Fruit fly (Drosophila melanogaster) whole organism, embryonic: ENCODE data around the gene CG9747.

Experiments
- Aef1 ChIP-seq: fragments of 200-800 bp; sonication (Bioruptor generic); IDR thresholded peaks from 3 replicates; pipeline ENCODE4 v1.3.6; 2022; ENCODE audit warnings: missing biosample characterization, missing genetic modification characterization
- CG10431 ChIP-seq: fragments of 200-800 bp; sonication (Bioruptor generic); optimal IDR thresholded peaks from 3 replicates; lab custom pipeline; 2018; ENCODE audit warnings: missing biosample characterization, mild to moderate bottlenecking, missing genetic modification characterization
- CG10959 ChIP-seq: fragments of 200-800 bp; sonication (Bioruptor generic); IDR thresholded peaks from 2 replicates; pipeline ENCODE4 v1.3.6; 2022; ENCODE audit warnings: missing biosample characterization, missing genetic modification characterization
- CG12104 ChIP-seq: fragments of 200-800 bp; sonication (Bioruptor generic); optimal IDR thresholded peaks from 3 replicates; lab custom pipeline; 2016; ENCODE audit warnings: missing biosample characterization, missing genetic modification characterization
- CG12219 ChIP-seq: fragments of 200-800 bp; sonication (Bioruptor generic); optimal IDR thresholded peaks from 3 replicates; lab custom pipeline; 2018; ENCODE audit warnings: missing biosample characterization, mild to moderate bottlenecking, missing genetic modification characterization
- CG12744 ChIP-seq: fragments of 200-800 bp; sonication (Bioruptor generic); optimal IDR thresholded peaks from 2 replicates; lab custom pipeline; 2016; ENCODE audit warnings: missing biosample characterization, missing genetic modification characterization
- CG13287 ChIP-seq: fragments of 200-800 bp; sonication (Bioruptor generic); IDR thresholded peaks from 2 replicates; pipeline ENCODE4 v1.3.6; 2022; ENCODE audit warnings: missing biosample characterization, missing genetic modification characterization; ENCODE audit not compliant: partially characterized antibody
- CG17912 ChIP-seq: fragments of 200-800 bp; sonication (Bioruptor generic); optimal IDR thresholded peaks from 2 replicates; lab custom pipeline; 2018; ENCODE audit warnings: missing biosample characterization, mild to moderate bottlenecking, missing genetic modification characterization
- CG18619 ChIP-seq: fragments of 200-800 bp; sonication (Bioruptor generic); optimal IDR thresholded peaks from 3 replicates; lab custom pipeline; 2017; ENCODE audit warnings: missing biosample characterization, mild to moderate bottlenecking, missing genetic modification characterization
- CG2678 ChIP-seq: fragments of 200-800 bp; sonication (Bioruptor generic); optimal IDR thresholded peaks from 3 replicates; lab custom pipeline; 2019; ENCODE audit warnings: missing biosample characterization, mild to moderate bottlenecking, missing genetic modification characterization, moderate library complexity
- CG4424 ChIP-seq: fragments of 200-800 bp; sonication (Bioruptor generic); optimal IDR thresholded peaks from 3 replicates; lab custom pipeline; 2016; ENCODE audit warnings: missing biosample characterization, missing genetic modification characterization
- CG4707 ChIP-seq: fragments of 200-800 bp; sonication (Bioruptor generic); optimal IDR thresholded peaks from 2 replicates; lab custom pipeline; 2018; ENCODE audit warnings: missing biosample characterization, mild to moderate bottlenecking, missing genetic modification characterization, moderate library complexity
- CG6683 ChIP-seq: fragments of 200-800 bp; sonication (Bioruptor generic); optimal IDR thresholded peaks from 2 replicates; lab custom pipeline; 2017; ENCODE audit warnings: missing biosample characterization, mild to moderate bottlenecking, missing genetic modification characterization, missing genetic modification reagents
- CG6813 ChIP-seq: fragments of 200-800 bp; sonication (Bioruptor generic); optimal IDR thresholded peaks from 2 replicates; lab custom pipeline; 2017; ENCODE audit warnings: missing biosample characterization, missing genetic modification characterization, mild to moderate bottlenecking, moderate library complexity, missing genetic modification reagents
- CG7271 ChIP-seq: fragments of 200-800 bp; sonication (Bioruptor generic); optimal IDR thresholded peaks from 2 replicates; lab custom pipeline; 2018; ENCODE audit warnings: missing biosample characterization, mild to moderate bottlenecking, missing genetic modification characterization, moderate library complexity
- CG7786 ChIP-seq: fragments of 200-800 bp; sonication (Bioruptor generic); optimal IDR thresholded peaks from 2 replicates; lab custom pipeline; 2016; ENCODE audit warnings: missing biosample characterization, missing genetic modification characterization
- CG8944 ChIP-seq: fragments of 200-800 bp; sonication (Bioruptor generic); optimal IDR thresholded peaks from 3 replicates; lab custom pipeline; 2016; ENCODE audit warnings: missing biosample characterization, missing genetic modification characterization
- CkIIα-i1 ChIP-seq: fragments of 200-800 bp; sonication (Bioruptor generic); IDR thresholded peaks from 2 replicates; pipeline ENCODE4 v1.3.6; 2022; ENCODE audit warnings: missing biosample characterization, missing genetic modification characterization
- Dad ChIP-seq: fragments of 200-800 bp; sonication (Bioruptor generic); optimal IDR thresholded peaks from 3 replicates; lab custom pipeline; 2016; ENCODE audit warnings: missing biosample characterization, missing genetic modification characterization
- Hand ChIP-seq: fragments of 200-800 bp; sonication (Bioruptor generic); optimal IDR thresholded peaks from 2 replicates; lab custom pipeline; 2017; ENCODE audit warnings: mild to moderate bottlenecking, missing biosample characterization, missing genetic modification reagents, missing genetic modification characterization
- Hey ChIP-seq: fragments of 200-800 bp; sonication (Bioruptor generic); optimal IDR thresholded peaks from 3 replicates; lab custom pipeline; 2018; ENCODE audit warnings: missing biosample characterization, mild to moderate bottlenecking, missing genetic modification characterization
- MESR4 ChIP-seq: fragments of 200-800 bp; sonication (Bioruptor generic); optimal IDR thresholded peaks from 2 replicates; lab custom pipeline; 2018; ENCODE audit warnings: missing biosample characterization, mild to moderate bottlenecking, missing genetic modification characterization, moderate library complexity
- Mad ChIP-seq: fragments of 200-800 bp; sonication (Bioruptor generic); optimal IDR thresholded peaks from 2 replicates; lab custom pipeline; 2016; ENCODE audit warnings: missing biosample characterization, missing genetic modification characterization
- Mes4 ChIP-seq: fragments of 200-800 bp; sonication (Bioruptor generic); optimal IDR thresholded peaks from 2 replicates; lab custom pipeline; 2016; ENCODE audit warnings: missing biosample characterization, missing genetic modification characterization
- Mrtf ChIP-seq: fragments of 200-800 bp; sonication (Bioruptor generic); IDR thresholded peaks from 3 replicates; pipeline ENCODE4 v1.3.6; 2022; ENCODE audit warnings: missing biosample characterization, missing genetic modification characterization
- Nf-YB ChIP-seq: fragments of 200-800 bp; sonication (Bioruptor generic); optimal IDR thresholded peaks from 3 replicates; lab custom pipeline; 2019; ENCODE audit warnings: missing biosample characterization, mild to moderate bottlenecking, missing genetic modification characterization, moderate library complexity
- Nf-YC ChIP-seq: fragments of 200-800 bp; optimal IDR thresholded peaks from 3 replicates; lab custom pipeline; 2019; ENCODE audit warnings: missing biosample characterization, mild to moderate bottlenecking, missing genetic modification characterization, moderate library complexity
- Xrp1 ChIP-seq: fragments of 200-800 bp; sonication (Bioruptor generic); IDR thresholded peaks from 2 replicates; pipeline ENCODE4 v1.3.6; 2022; ENCODE audit warnings: missing biosample characterization, missing genetic modification characterization
- cg ChIP-seq: fragments of 200-800 bp; sonication (Bioruptor generic); optimal IDR thresholded peaks from 3 replicates; lab custom pipeline; 2019; ENCODE audit warnings: missing biosample characterization, mild to moderate bottlenecking, missing genetic modification characterization, moderate library complexity
- chif ChIP-seq, 2 experiments: fragments of 200-800 bp; sonication (Bioruptor generic); optimal IDR thresholded peaks; 3 replicates each; lab custom pipeline; 2016; ENCODE audit warnings: missing biosample characterization in 2 of 2, missing genetic modification characterization in 2 of 2
- ci ChIP-seq: fragments of 200-800 bp; sonication (Bioruptor generic); IDR thresholded peaks from 3 replicates; pipeline ENCODE4 v1.3.6; 2022; ENCODE audit warnings: missing biosample characterization, missing genetic modification characterization
- croc ChIP-seq: fragments of 200-800 bp; sonication (Bioruptor generic); conservative IDR thresholded peaks from 3 replicates; pipeline ENCODE4 v1.3.6; 2022; ENCODE audit warnings: missing biosample characterization, missing genetic modification characterization
- crp ChIP-seq, 2 experiments: fragments of 200-800 bp; sonication (Bioruptor generic); optimal IDR thresholded peaks; 2 replicates in 1 of 2; 3 replicates in 1 of 2; lab custom pipeline; 2017; ENCODE audit warnings: missing biosample characterization in 2 of 2, missing genetic modification characterization in 2 of 2, mild to moderate bottlenecking in 1 of 2, moderate library complexity in 1 of 2
- dan ChIP-seq: fragments of 200-800 bp; sonication (Bioruptor generic); IDR thresholded peaks from 2 replicates; pipeline ENCODE4 v1.3.6; 2022; ENCODE audit warnings: missing biosample characterization, missing genetic modification characterization
- dysf ChIP-seq: fragments of 200-800 bp; sonication (Bioruptor generic); IDR thresholded peaks from 3 replicates; pipeline ENCODE4 v1.3.6; 2022; ENCODE audit warnings: missing biosample characterization, missing genetic modification characterization
- esg ChIP-seq: fragments of 200-800 bp; sonication (Bioruptor generic); conservative IDR thresholded peaks from 2 replicates; pipeline ENCODE4 v1.3.6; 2022; ENCODE audit warnings: missing biosample characterization, missing genetic modification characterization
- fd96Cb ChIP-seq: fragments of 200-800 bp; sonication (Bioruptor generic); optimal IDR thresholded peaks from 2 replicates; lab custom pipeline; 2018; ENCODE audit warnings: missing biosample characterization, mild to moderate bottlenecking, missing genetic modification characterization, moderate library complexity
- gsb-n ChIP-seq: fragments of 200-800 bp; sonication (Bioruptor generic); optimal IDR thresholded peaks from 3 replicates; lab custom pipeline; 2018; ENCODE audit warnings: missing biosample characterization, mild to moderate bottlenecking, missing genetic modification characterization
- h ChIP-seq: fragments of >200 bp; optimal IDR thresholded peaks from 2 replicates; lab custom pipeline; 2017
- ham ChIP-seq: fragments of 200-800 bp; sonication (Bioruptor generic); IDR thresholded peaks from 2 replicates; pipeline ENCODE4 v1.3.6; 2022; ENCODE audit warnings: missing biosample characterization, missing genetic modification characterization
- org-1 ChIP-seq: fragments of 200-800 bp; sonication (Bioruptor generic); optimal IDR thresholded peaks from 2 replicates; lab custom pipeline; 2017; ENCODE audit warnings: missing biosample characterization, missing genetic modification characterization
- peb ChIP-seq: fragments of 200-800 bp; sonication (Bioruptor generic); IDR thresholded peaks from 2 replicates; pipeline ENCODE4 v1.3.6; 2022; ENCODE audit warnings: missing biosample characterization, missing genetic modification characterization
- pnt ChIP-seq: fragments of 200-800 bp; sonication (Bioruptor generic); optimal IDR thresholded peaks from 3 replicates; lab custom pipeline; 2016; ENCODE audit warnings: missing biosample characterization, missing genetic modification characterization
- rib ChIP-seq: fragments of 200-800 bp; sonication (Bioruptor generic); IDR thresholded peaks from 2 replicates; pipeline ENCODE4 v1.3.6; 2022; ENCODE audit warnings: missing biosample characterization, missing genetic modification characterization
- ro ChIP-seq: fragments of 200-800 bp; sonication (Bioruptor generic); IDR thresholded peaks from 2 replicates; pipeline ENCODE4 v1.3.6; 2022; ENCODE audit warnings: missing biosample characterization, missing genetic modification characterization
- row ChIP-seq: fragments of 200-800 bp; sonication (Bioruptor generic); IDR thresholded peaks from 3 replicates; pipeline ENCODE4 v1.3.6; 2022; ENCODE audit warnings: missing biosample characterization, missing genetic modification characterization
- sens ChIP-seq: fragments of 200-800 bp; sonication (Bioruptor generic); peaks from one replicate; lab custom pipeline; 2016; ENCODE audit warnings: missing biosample characterization, missing genetic modification characterization
- seq ChIP-seq: fragments of 200-800 bp; sonication (Bioruptor generic); IDR thresholded peaks from 2 replicates; pipeline ENCODE4 v1.3.6; 2022; ENCODE audit warnings: missing biosample characterization, missing genetic modification characterization
- sisA ChIP-seq: fragments of 200-800 bp; sonication (Bioruptor generic); IDR thresholded peaks from 2 replicates; pipeline ENCODE4 v1.3.6; 2022; ENCODE audit warnings: missing biosample characterization, missing genetic modification characterization
- sug ChIP-seq: fragments of 200-800 bp; optimal IDR thresholded peaks from 2 replicates; lab custom pipeline; 2019; ENCODE audit warnings: missing biosample characterization, mild to moderate bottlenecking, missing genetic modification characterization, moderate library complexity
- tin ChIP-seq: fragments of 200-800 bp; sonication (Bioruptor generic); optimal IDR thresholded peaks from 3 replicates; lab custom pipeline; 2016; ENCODE audit warnings: missing biosample characterization, missing genetic modification characterization
- vnd ChIP-seq: fragments of 200-800 bp; sonication (Bioruptor generic); IDR thresholded peaks from 3 replicates; pipeline ENCODE4 v1.3.6; 2022; ENCODE audit warnings: missing biosample characterization, missing genetic modification characterization; ENCODE audit not compliant: partially characterized antibody
- vvl ChIP-seq: fragments of 200-800 bp; sonication (Bioruptor generic); IDR thresholded peaks from 2 replicates; pipeline ENCODE4 v1.3.6; 2022; ENCODE audit warnings: missing biosample characterization, missing genetic modification characterization

CG9747 gene

DNA sequence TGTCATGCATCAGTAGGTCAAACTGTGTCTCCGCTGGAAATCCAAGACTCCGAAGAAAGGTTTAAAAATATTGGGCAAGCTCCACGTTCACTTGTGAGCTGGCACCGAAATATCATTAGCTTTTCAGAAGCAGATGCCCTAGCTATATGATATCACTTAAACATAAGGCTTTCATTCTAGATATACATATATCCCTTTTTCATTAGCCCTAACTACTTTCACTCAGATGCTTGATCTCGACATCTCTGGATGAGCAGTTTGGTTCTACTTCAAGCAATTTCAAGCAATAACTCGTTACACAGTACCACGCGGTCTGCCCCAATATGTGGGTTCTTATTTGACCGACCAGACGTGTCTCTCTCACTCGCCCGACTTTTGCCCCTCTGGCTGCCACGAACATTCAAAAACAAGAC is 416 bp upstream of the CG9747 start (continued):
- TF ChIP-seq sens (peak; percentile 94), tin (GFP tag; lab: Kevin White, UChicago) (no peak), CG8944 (GFP tag; lab: Kevin White, UChicago) (no peak), Aef1 (GFP tag; lab: Robert Waterston, UW) (no peak), row (peak; percentile 66), peb (GFP tag; lab: Robert Waterston, UW) (no peak), Mes4 (GFP tag; lab: Kevin White, UChicago) (peak; percentile 50), cg (no peak), MESR4 (GFP tag; lab: Kevin White, UChicago) (no peak), CG18619 (peak; percentile 60), dysf (GFP tag; lab: Robert Waterston, UW) (peak; percentile 70), h (lab: Kevin White, UChicago) (no peak), CG4424 (peak; percentile 37), org-1 (GFP tag; lab: Kevin White, UChicago) (peak; percentile 55), CG12744 (no peak), gsb-n (tag; lab: Kevin White, UChicago) (peak; percentile 27), Xrp1 (GFP tag; lab: Robert Waterston, UW) (no peak), Dad (GFP tag; lab: Kevin White, UChicago) (no peak), Mad (GFP tag; lab: Kevin White, UChicago) (no peak), esg (GFP tag; lab: Robert Waterston, UW) (0 out of 2 replicates have a peak, but pooled peaks have one; percentile 5), Hand (GFP tag; lab: Kevin White, UChicago) (no peak), CG10431 (no peak), ham (GFP tag; lab: Robert Waterston, UW) (no peak), dan (GFP tag; lab: Robert Waterston, UW) (no peak), CG6813 (GFP tag; lab: Kevin White, UChicago) (no peak), vnd (GFP tag; lab: Robert Waterston, UW) (no peak), ci (GFP tag; lab: Robert Waterston, UW) (no peak), Mrtf (GFP tag; lab: Robert Waterston, UW) (no peak), Nf-YB (GFP tag; lab: Kevin White, UChicago) (no peak), CG7786 (GFP tag; lab: Kevin White, UChicago) (peak; percentile 64), chif (GFP tag; optimal IDR thresholded peaks at IDR 0.05; lab: Kevin White, UChicago) (peak in 1 of 2 experiments; percentile 59), CG12219 (GFP tag; lab: Kevin White, UChicago) (peak; percentile 37), CG10959 (GFP tag; lab: Robert Waterston, UW) (no peak), CG2678 (tag; lab: Kevin White, UChicago) (peak; percentile 52), Nf-YC (tag; lab: Kevin White, UChicago) (no peak), vvl (GFP tag; lab: Robert Waterston, UW) (no peak; the same call in 1 of the 2 replicates), pnt (GFP tag; lab: Kevin White, UChicago) (peak; percentile 58), CG4707 (GFP tag; lab: Kevin White, UChicago) (no peak), Hey (tag; lab: Kevin White, UChicago) (no peak), croc (GFP tag; lab: Robert Waterston, UW) (no peak; the same call in 2 of the 3 replicates), ro (GFP tag; lab: Robert Waterston, UW) (no peak), CG7271 (no peak), CG13287 (GFP tag; lab: Robert Waterston, UW) (no peak), sisA (GFP tag; lab: Robert Waterston, UW) (no peak), CG17912 (GFP tag; lab: Kevin White, UChicago) (no peak), CG12104 (GFP tag; lab: Kevin White, UChicago) (peak; percentile 3), fd96Cb (peak; percentile 16), crp (GFP tag; optimal IDR thresholded peaks at IDR 0.05; lab: Kevin White, UChicago) (no peak), rib (GFP tag; lab: Robert Waterston, UW) (no peak), CG6683 (no peak), CkIIα-i1 (GFP tag; lab: Robert Waterston, UW) (no peak), sug (tag; lab: Kevin White, UChicago) (no peak), seq (GFP tag; lab: Robert Waterston, UW) (no peak)
